Fruit fly (Drosophila melanogaster): ENCODE results near the gene hb.
A peak's percentile ranks its signal among the peaks of the same experiment; 100 is the strongest.

Gene hb

dm6 chr3R:8650741-8651140, 46.9 kb downstream of the hb start, which contains the start of the genes Mkk4 and SLIRP2 (continued):
- TF ChIP-seq Lim3 (GFP tag; IDR thresholded peaks at IDR 0.05) (peak; percentile 96), dpn (GFP tag; optimal IDR thresholded peaks at IDR 0.05) (peak; percentile 99), Hmr (GFP tag; optimal IDR thresholded peaks at IDR 0.05) (peak; percentile 98), Sin3A (optimal IDR thresholded peaks at IDR 0.05) (peak; percentile 86), tin (GFP tag; optimal IDR thresholded peaks at IDR 0.05) (peak; percentile 99), emc (GFP tag; optimal IDR thresholded peaks at IDR 0.05) (peak; percentile 98), CG10209 (GFP tag; optimal IDR thresholded peaks at IDR 0.05) (peak; percentile 99), CG13287 (GFP tag; IDR thresholded peaks at IDR 0.05; ENCODE audit: partially characterized antibody) (peak; percentile 89), GATAe (GFP tag; conservative IDR thresholded peaks at IDR 0.05) (peak; percentile 97), Sox102F (GFP tag; optimal IDR thresholded peaks at IDR 0.05) (peak; percentile 99), ap (GFP tag; IDR thresholded peaks at IDR 0.05) (peak; percentile 98), wor (GFP tag; IDR thresholded peaks at IDR 0.05) (peak; percentile 98), CG10543 (GFP tag; optimal IDR thresholded peaks at IDR 0.05) (peak; percentile 98), CG6175 (GFP tag; IDR thresholded peaks at IDR 0.05) (peak; percentile 98), gro (GFP tag; optimal IDR thresholded peaks at IDR 0.05) (peak; percentile 99), cad (GFP tag; optimal IDR thresholded peaks at IDR 0.05) (no peak), CG6813 (GFP tag; optimal IDR thresholded peaks at IDR 0.05) (peak; percentile 98), kah (GFP tag; optimal IDR thresholded peaks at IDR 0.05) (peak; percentile 94), maf-S (GFP tag; optimal IDR thresholded peaks at IDR 0.05) (peak; percentile 99), sd (tag; optimal IDR thresholded peaks at IDR 0.05) (peak; percentile 95), ranshi (GFP tag; IDR thresholded peaks at IDR 0.05) (peak; percentile 99), croc (GFP tag; conservative IDR thresholded peaks at IDR 0.05) (peak; percentile 98), Dp (GFP tag; optimal IDR thresholded peaks at IDR 0.05) (peak; percentile 48), ato (GFP tag; IDR thresholded peaks at IDR 0.05; ENCODE audit: partially characterized antibody) (peak; percentile 70), CG10979 (tag; optimal IDR thresholded peaks at IDR 0.05) (peak; percentile 98), h (optimal IDR thresholded peaks at IDR 0.05) (no peak), ems (GFP tag; optimal IDR thresholded peaks at IDR 0.05) (peak; percentile 97), pros (GFP tag; optimal IDR thresholded peaks at IDR 0.05) (peak; percentile 73), crp (GFP tag; optimal IDR thresholded peaks at IDR 0.05) (peak in 1 of 2 experiments; percentile 75), Ssrp (tag; optimal IDR thresholded peaks at IDR 0.05) (peak; percentile 99), CG15514 (GFP tag; optimal IDR thresholded peaks at IDR 0.05) (peak; percentile 95), CG12942 (GFP tag; optimal IDR thresholded peaks at IDR 0.05) (peak; percentile 98), pnt (GFP tag; optimal IDR thresholded peaks at IDR 0.05) (peak; percentile 98), CoRest (tag; optimal IDR thresholded peaks at IDR 0.05) (peak; percentile 99), chif (GFP tag; optimal IDR thresholded peaks at IDR 0.05) (peak; percentile 99), peb (GFP tag; IDR thresholded peaks at IDR 0.05) (peak; percentile 98), Vsx1 (GFP tag; optimal IDR thresholded peaks at IDR 0.05) (peak; percentile 95), Dref (GFP tag; IDR thresholded peaks at IDR 0.05) (peak; percentile 87), CG17361 (GFP tag; IDR thresholded peaks at IDR 0.05) (peak; percentile 100), eve (GFP tag; optimal IDR thresholded peaks at IDR 0.05) (peak in 1 of 2 experiments; percentile 7), CG17385 (GFP tag; optimal IDR thresholded peaks at IDR 0.05) (peak; percentile 98), ttk (GFP tag; IDR thresholded peaks at IDR 0.05) (peak; percentile 99), Side (GFP tag; optimal IDR thresholded peaks at IDR 0.05) (peak; percentile 99), CG11093 (GFP tag; IDR thresholded peaks at IDR 0.05) (peak; percentile 98), CG2116 (GFP tag; optimal IDR thresholded peaks at IDR 0.05) (peak; percentile 96), CG15073 (GFP tag; optimal IDR thresholded peaks at IDR 0.05) (peak; percentile 92), org-1 (GFP tag; optimal IDR thresholded peaks at IDR 0.05) (peak; percentile 97), CG6272 (GFP tag; IDR thresholded peaks at IDR 0.05) (peak; percentile 98), CG17568 (GFP tag; optimal IDR thresholded peaks at IDR 0.05) (peak; percentile 98), CG31224 (GFP tag; IDR thresholded peaks at IDR 0.05) (peak; percentile 97), cg (GFP tag; optimal IDR thresholded peaks at IDR 0.05) (no peak)

Measured in whole organism, embryonic.